Fruit fly (Drosophila melanogaster): ENCODE data around the gene CG8907.

- TF ChIP-seq Lpt (GFP tag; optimal IDR thresholded peaks at IDR 0.05), result no peak
- no peak for TF ChIP-seq CG6854 (GFP tag; optimal IDR thresholded peaks at IDR 0.05)
Measured at dm6 chr3R:16974904-16975303, 33.2 kb upstream of the CG8907 start, which contains the start of gene VhaM9.7-d.
